Fruit fly (Drosophila melanogaster): ENCODE results near the gene ATPsynCF6.

ATPsynCF6 gene

dm6 chr3R:23334866-23335265 lies 21.0 kb downstream of the ATPsynCF6 start (continued):
- peak; percentile 52 for TF ChIP-seq CG10147 (GFP tag; optimal IDR thresholded peaks at IDR 0.05)
- no peak for TF ChIP-seq CG17361 (GFP tag; IDR thresholded peaks at IDR 0.05)
- TF ChIP-seq Chrac-16 (GFP tag; optimal IDR thresholded peaks at IDR 0.05): no peak
- no peak for TF ChIP-seq ewg (GFP tag; optimal IDR thresholded peaks at IDR 0.05)
- no peak for TF ChIP-seq rib (GFP tag; IDR thresholded peaks at IDR 0.05)
- TF ChIP-seq Lim3 (GFP tag; IDR thresholded peaks at IDR 0.05): no peak
- TF ChIP-seq unc-4 (GFP tag; IDR thresholded peaks at IDR 0.05; ENCODE audit: partially characterized antibody): no peak
- peak; percentile 51 for TF ChIP-seq mam (GFP tag; optimal IDR thresholded peaks at IDR 0.05)
- no peak for TF ChIP-seq CG14710 (tag; optimal IDR thresholded peaks at IDR 0.05)
- TF ChIP-seq sd (tag; optimal IDR thresholded peaks at IDR 0.05): no peak
- no peak for TF ChIP-seq CG14965 (GFP tag; optimal IDR thresholded peaks at IDR 0.05; ENCODE audit: borderline replicate concordance)
- no peak for TF ChIP-seq CG10431 (GFP tag; optimal IDR thresholded peaks at IDR 0.05)
- TF ChIP-seq CG10654 (GFP tag; optimal IDR thresholded peaks at IDR 0.05): no peak
- TF ChIP-seq CG12155 (GFP tag; optimal IDR thresholded peaks at IDR 0.05): peak; percentile 23
- TF ChIP-seq Hmx (GFP tag; optimal IDR thresholded peaks at IDR 0.05): no peak
- TF ChIP-seq Scr (GFP tag; IDR thresholded peaks at IDR 0.05; ENCODE audit: partially characterized antibody): no peak
- TF ChIP-seq cad (GFP tag; optimal IDR thresholded peaks at IDR 0.05): no peak
- TF ChIP-seq CG9215 (GFP tag; IDR thresholded peaks at IDR 0.05): peak; percentile 37; the same call in 1 of the 2 replicates
- TF ChIP-seq caup (GFP tag; optimal IDR thresholded peaks at IDR 0.05; ENCODE audit: severe bottlenecking): peak; percentile 37
- no peak for TF ChIP-seq kni (GFP tag; optimal IDR thresholded peaks at IDR 0.05)
- TF ChIP-seq CG11723 (GFP tag; optimal IDR thresholded peaks at IDR 0.05): no peak
- peak; percentile 28 for TF ChIP-seq Ssrp (tag; optimal IDR thresholded peaks at IDR 0.05)
- TF ChIP-seq CG1024 (GFP tag; IDR thresholded peaks at IDR 0.05): no peak
- TF ChIP-seq CG2129 (GFP tag; IDR thresholded peaks at IDR 0.05; ENCODE audit: partially characterized antibody): no peak
- TF ChIP-seq CG32532 (GFP tag; IDR thresholded peaks at IDR 0.05): peak; percentile 60
- no peak for TF ChIP-seq CG31388 (GFP tag; optimal IDR thresholded peaks at IDR 0.05)
- peak; percentile 66 for TF ChIP-seq CG2678 (tag; optimal IDR thresholded peaks at IDR 0.05)
- no peak for TF ChIP-seq CG1647 (GFP tag; optimal IDR thresholded peaks at IDR 0.05)
- TF ChIP-seq CG8944 (GFP tag; optimal IDR thresholded peaks at IDR 0.05): no peak
- TF ChIP-seq CG6791 (GFP tag; IDR thresholded peaks at IDR 0.05; ENCODE audit: partially characterized antibody): no peak
- no peak for TF ChIP-seq zen (tag; optimal IDR thresholded peaks at IDR 0.05)
- peak; percentile 35; the same call in 1 of the 2 replicates for TF ChIP-seq CG4730 (GFP tag; IDR thresholded peaks at IDR 0.05)
- TF ChIP-seq NC2β (GFP tag; optimal IDR thresholded peaks at IDR 0.05): no peak
- TF ChIP-seq Mad (GFP tag; optimal IDR thresholded peaks at IDR 0.05): no peak
- no peak for TF ChIP-seq mld (GFP tag; IDR thresholded peaks at IDR 0.05; ENCODE audit: partially characterized antibody)
- peak; percentile 37 for TF ChIP-seq Jarid2 (GFP tag; optimal IDR thresholded peaks at IDR 0.05)
- TF ChIP-seq ro (GFP tag; IDR thresholded peaks at IDR 0.05): no peak
- peak; percentile 54; the same call in 1 of the 2 replicates for TF ChIP-seq lmd (GFP tag; IDR thresholded peaks at IDR 0.05)
- TF ChIP-seq CG5245 (GFP tag; optimal IDR thresholded peaks at IDR 0.05): peak; percentile 10
- TF ChIP-seq CG4424 (GFP tag; optimal IDR thresholded peaks at IDR 0.05): peak; percentile 37
- TF ChIP-seq B-H1 (GFP tag; IDR thresholded peaks at IDR 0.05): no peak
- no peak for TF ChIP-seq ATbp (GFP tag; optimal IDR thresholded peaks at IDR 0.05)
- no peak for TF ChIP-seq disco-r (GFP tag; optimal IDR thresholded peaks at IDR 0.05)
- TF ChIP-seq unpg (GFP tag; optimal IDR thresholded peaks at IDR 0.05): peak; percentile 22
- TF ChIP-seq tap (tag; optimal IDR thresholded peaks at IDR 0.05): peak; percentile 17
- no peak for TF ChIP-seq CG2875 (GFP tag; optimal IDR thresholded peaks at IDR 0.05)
- no peak for TF ChIP-seq gsb-n (tag; optimal IDR thresholded peaks at IDR 0.05)
- TF ChIP-seq slp2 (GFP tag; optimal IDR thresholded peaks at IDR 0.05): no peak
- no peak for TF ChIP-seq zen2 (GFP tag; IDR thresholded peaks at IDR 0.05; ENCODE audit: partially characterized antibody)
- no peak for TF ChIP-seq TFAM (GFP tag; optimal IDR thresholded peaks at IDR 0.05)
- no peak for TF ChIP-seq sr (GFP tag; IDR thresholded peaks at IDR 0.05)

Data from whole organism, embryonic.